Worm (Caenorhabditis elegans) whole organism, L4/young adult: ENCODE measurements around the gene F47C12.7.

ENCODE experiments used
- dao-5 ChIP-seq: sonication (generic microtip); optimal IDR thresholded peaks from 2 replicates; lab custom pipeline; 2016; ENCODE audit warnings: missing genotype, missing genetic modification characterization, moderate library complexity, missing compliant biosample characterization
- him-1 ChIP-seq: sonication (generic microtip); optimal IDR thresholded peaks from 2 replicates; lab custom pipeline; 2016; ENCODE audit warnings: missing genotype, missing genetic modification reagents, missing genetic modification characterization, missing compliant biosample characterization

- no peak for TF ChIP-seq dao-5
- peak; percentile 24 for TF ChIP-seq him-1 (tag; lab: Kevin White, UChicago)
Observed at ce11 chrIV:4007697-4008096, 12.4 kb upstream of the F47C12.7 start, which contains the start of gene W02C12.2.
